Worm (Caenorhabditis elegans) whole organism, L4 larva: ENCODE results near the gene K11H12.10.

Source experiments
- F37D6.2 ChIP-seq: sonication (generic microtip); optimal IDR thresholded peaks from 2 replicates; lab custom pipeline; 2016; ENCODE audit warnings: mild to moderate bottlenecking, missing genetic modification characterization, missing compliant biosample characterization
- ceh-44 ChIP-seq: fragments of 200-800 bp; sonication (Bioruptor generic); IDR thresholded peaks from 2 replicates; pipeline ENCODE4 v1.3.6; 2022; ENCODE audit warnings: missing genetic modification reagents, missing genetic modification characterization, missing compliant biosample characterization
- ceh-62 ChIP-seq: sonication (generic microtip); optimal IDR thresholded peaks from 2 replicates; lab custom pipeline; 2017; ENCODE audit warnings: missing biosample characterization, missing genetic modification characterization
- ceh-82 ChIP-seq: sonication (generic microtip); optimal IDR thresholded peaks from 2 replicates; lab custom pipeline; 2017; ENCODE audit warnings: missing biosample characterization, missing genetic modification characterization
- daf-12 ChIP-seq: fragments of 150-350 bp; optimal IDR thresholded peaks from 2 replicates; lab custom pipeline; 2014; ENCODE audit warnings: missing biosample characterization, missing genetic modification reagents, missing genetic modification characterization
- hlh-11 ChIP-seq: fragments of 200-800 bp; sonication (Bioruptor generic); optimal IDR thresholded peaks from 2 replicates; lab custom pipeline; 2018; ENCODE audit warnings: mild to moderate bottlenecking, missing genetic modification characterization, missing compliant biosample characterization
- mxl-3 ChIP-seq: fragments of 200-800 bp; sonication (Bioruptor generic); optimal IDR thresholded peaks from 2 replicates; lab custom pipeline; 2018; ENCODE audit warnings: mild to moderate bottlenecking, missing genetic modification characterization, missing compliant biosample characterization
- nhr-77 ChIP-seq: fragments of 150-350 bp; optimal IDR thresholded peaks from 2 replicates; lab custom pipeline; 2014; ENCODE audit warnings: missing biosample characterization, missing genetic modification characterization
- unc-62 ChIP-seq, 3 experiments: fragments of 150-350 bp in 1 of 3; sonication (generic microtip); optimal IDR thresholded peaks in 2 of 3; peaks in 1 of 3; 1 replicate in 1 of 3; 2 replicates in 2 of 3; lab custom pipeline; 2014 to 2017; ENCODE audit warnings: missing biosample characterization in 3 of 3, missing genetic modification characterization in 3 of 3, missing genetic modification reagents in 3 of 3, missing genotype in 1 of 3
- vab-7 ChIP-seq: fragments of 200-800 bp; sonication (Bioruptor generic); IDR thresholded peaks from 2 replicates; pipeline ENCODE4 v1.3.6; 2022; ENCODE audit warnings: missing genetic modification reagents, missing genetic modification characterization, missing compliant biosample characterization

DNA sequence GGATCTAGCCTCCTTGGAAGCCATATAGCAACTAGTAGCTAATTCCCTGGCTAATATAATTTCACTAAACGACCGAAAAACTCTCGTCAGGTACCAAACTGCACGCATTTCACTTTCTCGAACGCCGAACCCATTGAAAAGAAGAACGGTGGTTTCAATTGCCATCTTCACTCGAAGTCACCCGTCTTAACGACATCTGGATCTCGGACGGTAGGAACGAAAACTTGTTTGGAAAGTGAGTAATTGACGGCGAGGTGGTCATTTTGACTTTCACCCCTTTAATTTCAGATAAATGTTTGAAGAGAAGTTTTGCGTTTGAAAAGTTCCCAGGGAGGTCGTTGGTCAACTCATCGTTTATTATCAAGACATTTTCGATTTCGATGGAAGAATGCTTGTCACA lies 8.9 kb downstream of the K11H12.10 start:
- TF ChIP-seq F37D6.2 (tag; lab: Kevin White, UChicago) (no peak), ceh-82 (tag; lab: Kevin White, UChicago) (no peak), nhr-77 (tag; lab: Kevin White, UChicago) (no peak), mxl-3 (GFP tag; lab: Kevin White, UChicago) (no peak), unc-62 (GFP tag; optimal IDR thresholded peaks at IDR 0.05 in 1 of 2; lab: Kevin White, UChicago) (peak in 1 of 2 experiments; percentile 90), unc-62 (tag; optimal IDR thresholded peaks at IDR 0.05; lab: Kevin White, UChicago) (no peak), ceh-44 (GFP tag; lab: Robert Waterston, UW) (no peak), daf-12 (tag; lab: Kevin White, UChicago) (no peak), vab-7 (no peak), hlh-11 (tag; lab: Kevin White, UChicago) (no peak), ceh-62 (tag; lab: Kevin White, UChicago) (no peak)
